Worm (Caenorhabditis elegans): ENCODE results near the gene mgl-1.

DNA sequence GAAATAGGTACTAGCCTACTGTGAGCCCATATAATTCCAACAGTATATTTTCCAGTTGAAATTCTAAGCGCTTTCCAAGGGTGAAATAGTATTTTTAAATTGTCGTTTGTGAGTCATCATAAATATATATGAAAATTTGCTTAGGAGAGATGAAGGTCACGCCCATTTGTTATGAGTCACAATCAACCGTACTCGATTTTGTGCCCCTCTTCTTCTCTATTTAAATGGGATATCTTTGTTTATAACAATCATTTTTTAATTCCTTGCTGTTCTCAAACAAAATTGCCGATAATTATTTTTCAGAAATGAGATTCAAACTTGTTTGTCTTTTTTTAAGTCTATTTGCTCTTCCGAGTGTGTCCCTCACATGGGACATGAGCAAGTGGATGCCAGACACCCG is 57.1 kb downstream of the mgl-1 start, which contains the start of gene folr-1:
- TF ChIP-seq nhr-237 (tag; optimal IDR thresholded peaks at IDR 0.05) = no peak
- no peak for TF ChIP-seq lsy-12 (tag; optimal IDR thresholded peaks at IDR 0.05)
- TF ChIP-seq ZK546.5 (tag; optimal IDR thresholded peaks at IDR 0.05) = no peak
- no peak for TF ChIP-seq elt-2 (tag; optimal IDR thresholded peaks at IDR 0.05)
- no peak for TF ChIP-seq nhr-11 (tag; optimal IDR thresholded peaks at IDR 0.05)
- no peak for TF ChIP-seq unc-62 (GFP tag; optimal IDR thresholded peaks at IDR 0.05)
- no peak for TF ChIP-seq pqm-1 (tag; optimal IDR thresholded peaks at IDR 0.05)
